Worm (Caenorhabditis elegans) whole organism, L3 larva: Measurements from ENCODE around the gene T22C8.3.
A peak's percentile ranks its signal among the peaks of the same experiment; 100 is the strongest.

Experiments
- R02D3.7 ChIP-seq: fragments of 150-350 bp; optimal IDR thresholded peaks from 2 replicates; lab custom pipeline; 2014; ENCODE audit warnings: missing biosample characterization, missing genetic modification characterization
- ZK546.5 ChIP-seq: sonication (generic microtip); optimal IDR thresholded peaks from 2 replicates; lab custom pipeline; 2017; ENCODE audit warnings: missing biosample characterization, missing genetic modification characterization
- aly-2 ChIP-seq: fragments of 150-350 bp; optimal IDR thresholded peaks from 2 replicates; lab custom pipeline; 2014; ENCODE audit warnings: missing biosample characterization, missing genetic modification characterization
- ama-1 ChIP-seq: fragments of 150-350 bp; optimal IDR thresholded peaks from 2 replicates; lab custom pipeline; 2018
- ceh-16 ChIP-seq: sonication (generic microtip); optimal IDR thresholded peaks from 2 replicates; lab custom pipeline; 2017; ENCODE audit warnings: missing biosample characterization, missing genetic modification characterization
- ceh-28 ChIP-seq: fragments of 150-350 bp; optimal IDR thresholded peaks from 2 replicates; lab custom pipeline; 2014; ENCODE audit warnings: missing biosample characterization, missing genetic modification reagents, missing genetic modification characterization
- ceh-82 ChIP-seq: fragments of 150-350 bp; optimal IDR thresholded peaks from 2 replicates; lab custom pipeline; 2014; ENCODE audit warnings: missing biosample characterization, missing genetic modification characterization
- daf-12 ChIP-seq: fragments of 150-350 bp; optimal IDR thresholded peaks from 2 replicates; lab custom pipeline; 2014; ENCODE audit warnings: missing biosample characterization, missing genetic modification reagents, missing genetic modification characterization
- egl-27 ChIP-seq: sonication (generic microtip); optimal IDR thresholded peaks from 4 replicates; lab custom pipeline; 2017; ENCODE audit warnings: missing biosample characterization, missing genetic modification reagents, missing genetic modification characterization
- egl-5 ChIP-seq: fragments of 150-350 bp; optimal IDR thresholded peaks from 2 replicates; lab custom pipeline; 2017; ENCODE audit warnings: missing biosample characterization, missing genetic modification reagents, missing genetic modification characterization, inconsistent platforms
- elt-1 ChIP-seq: fragments of 150-350 bp; optimal IDR thresholded peaks from 2 replicates; lab custom pipeline; 2014; ENCODE audit warnings: missing biosample characterization, missing genetic modification characterization
- elt-2 ChIP-seq: sonication (generic microtip); optimal IDR thresholded peaks from 2 replicates; lab custom pipeline; 2016; ENCODE audit warnings: missing genetic modification reagents, mild to moderate bottlenecking, missing genetic modification characterization, missing compliant biosample characterization
- elt-3 ChIP-seq, 3 experiments: fragments of 150-350 bp in 1 of 3; sonication (generic microtip) in 2 of 3; optimal IDR thresholded peaks; 2 replicates in 2 of 3; 4 replicates in 1 of 3; lab custom pipeline; 2014 to 2017; ENCODE audit warnings: missing biosample characterization in 3 of 3, missing genetic modification characterization in 3 of 3
- eor-1 ChIP-seq, 2 experiments: fragments of 150-350 bp; optimal IDR thresholded peaks; 2 replicates each; lab custom pipeline; 2014 to 2018; ENCODE audit warnings: missing biosample characterization in 2 of 2, missing genetic modification characterization in 2 of 2
- fkh-10 ChIP-seq: sonication (generic microtip); optimal IDR thresholded peaks from 2 replicates; lab custom pipeline; 2017; ENCODE audit warnings: missing biosample characterization, missing genetic modification reagents, missing genetic modification characterization
- fkh-2 ChIP-seq: fragments of 150-350 bp; optimal IDR thresholded peaks from 2 replicates; lab custom pipeline; 2014; ENCODE audit warnings: missing biosample characterization, missing genetic modification reagents, missing genetic modification characterization
- fos-1 ChIP-seq: fragments of 150-350 bp; optimal IDR thresholded peaks from 2 replicates; lab custom pipeline; 2014; ENCODE audit warnings: missing biosample characterization, missing genetic modification characterization
- hmg-11 ChIP-seq: sonication (generic microtip); optimal IDR thresholded peaks from 2 replicates; lab custom pipeline; 2016; ENCODE audit warnings: missing genetic modification characterization, missing compliant biosample characterization
- jun-1 ChIP-seq: fragments of 150-350 bp; optimal IDR thresholded peaks from 2 replicates; lab custom pipeline; 2014; ENCODE audit warnings: missing biosample characterization, missing genetic modification reagents, missing genetic modification characterization
- lin-15B ChIP-seq: fragments of 150-350 bp; optimal IDR thresholded peaks from 2 replicates; lab custom pipeline; 2014; ENCODE audit warnings: missing biosample characterization, missing genetic modification characterization
- lin-39 ChIP-seq: fragments of 150-350 bp; optimal IDR thresholded peaks from 2 replicates; lab custom pipeline; 2018; ENCODE audit warnings: missing biosample characterization, missing genetic modification reagents, missing genetic modification characterization
- lsy-12 ChIP-seq: sonication (generic microtip); optimal IDR thresholded peaks from 2 replicates; lab custom pipeline; 2016; ENCODE audit warnings: mild to moderate bottlenecking, missing genetic modification characterization, missing compliant biosample characterization
- mdl-1 ChIP-seq: fragments of 150-350 bp; optimal IDR thresholded peaks from 2 replicates; lab custom pipeline; 2014; ENCODE audit warnings: missing biosample characterization, missing genetic modification characterization
- mml-1 ChIP-seq: fragments of 150-350 bp; sonication (generic microtip); optimal IDR thresholded peaks from 3 replicates; lab custom pipeline; 2014; ENCODE audit warnings: missing biosample characterization, missing genetic modification characterization
- nfya-1 ChIP-seq: sonication (generic microtip); optimal IDR thresholded peaks from 2 replicates; lab custom pipeline; 2017; ENCODE audit warnings: missing genetic modification characterization, mild to moderate bottlenecking, missing compliant biosample characterization, antibody characterized with exemption, moderate library complexity; ENCODE audit not compliant: insufficient read depth
- nhr-11 ChIP-seq: fragments of 150-350 bp; optimal IDR thresholded peaks from 2 replicates; lab custom pipeline; 2014; ENCODE audit warnings: missing biosample characterization, missing genetic modification characterization
- nhr-12 ChIP-seq: fragments of 150-350 bp; optimal IDR thresholded peaks from 2 replicates; lab custom pipeline; 2014; ENCODE audit warnings: missing biosample characterization, missing genetic modification characterization
- nhr-23 ChIP-seq: fragments of 150-350 bp; optimal IDR thresholded peaks from 2 replicates; lab custom pipeline; 2014; ENCODE audit warnings: missing biosample characterization, missing genetic modification reagents, missing genetic modification characterization
- nhr-237 ChIP-seq: fragments of 150-350 bp; optimal IDR thresholded peaks from 2 replicates; lab custom pipeline; 2014; ENCODE audit warnings: missing biosample characterization, missing genetic modification characterization
- nhr-25 ChIP-seq: sonication (generic microtip); optimal IDR thresholded peaks from 2 replicates; lab custom pipeline; 2017; ENCODE audit warnings: missing biosample characterization, missing genetic modification characterization
- nhr-28 ChIP-seq: fragments of 150-350 bp; optimal IDR thresholded peaks from 2 replicates; lab custom pipeline; 2014; ENCODE audit warnings: missing biosample characterization, missing genetic modification characterization
- nhr-43 ChIP-seq: sonication (generic microtip); optimal IDR thresholded peaks from 2 replicates; lab custom pipeline; 2016; ENCODE audit warnings: mild to moderate bottlenecking, missing genetic modification characterization, missing compliant biosample characterization; ENCODE audit not compliant: poor library complexity, severe bottlenecking
- nhr-67 ChIP-seq: fragments of 150-350 bp; optimal IDR thresholded peaks from 2 replicates; lab custom pipeline; 2014; ENCODE audit warnings: missing biosample characterization, missing genetic modification characterization
- nhr-76 ChIP-seq: fragments of 150-350 bp; sonication (generic microtip); optimal IDR thresholded peaks from 5 replicates; lab custom pipeline; 2014; ENCODE audit warnings: missing biosample characterization, missing genetic modification characterization
- nhr-77 ChIP-seq: fragments of 150-350 bp; optimal IDR thresholded peaks from 2 replicates; lab custom pipeline; 2014; ENCODE audit warnings: missing biosample characterization, missing genetic modification characterization
- pha-4 ChIP-seq: fragments of 150-350 bp; optimal IDR thresholded peaks from 2 replicates; lab custom pipeline; 2014; ENCODE audit warnings: missing biosample characterization, missing genetic modification reagents, missing genetic modification characterization
- pqm-1 ChIP-seq: fragments of 150-350 bp; optimal IDR thresholded peaks from 2 replicates; lab custom pipeline; 2017; ENCODE audit warnings: missing biosample characterization, missing genetic modification characterization, inconsistent platforms
- sea-2 ChIP-seq: fragments of 150-350 bp; sonication (generic microtip); optimal IDR thresholded peaks from 4 replicates; lab custom pipeline; 2014; ENCODE audit warnings: missing biosample characterization, missing genetic modification reagents, missing genetic modification characterization
- skn-1 ChIP-seq: fragments of 150-350 bp; optimal IDR thresholded peaks from 2 replicates; lab custom pipeline; 2014; ENCODE audit warnings: missing biosample characterization, missing genetic modification characterization
- snpc-4 ChIP-seq: fragments of 150-350 bp; optimal IDR thresholded peaks from 2 replicates; lab custom pipeline; 2014; ENCODE audit warnings: missing biosample characterization, missing genetic modification characterization
- tbx-2 ChIP-seq: sonication (generic microtip); optimal IDR thresholded peaks from 2 replicates; lab custom pipeline; 2016; ENCODE audit warnings: mild to moderate bottlenecking, missing genetic modification characterization, missing compliant biosample characterization
- unc-39 ChIP-seq: sonication (generic microtip); optimal IDR thresholded peaks from 4 replicates; lab custom pipeline; 2017; ENCODE audit warnings: missing biosample characterization, missing genetic modification characterization
- unc-62 ChIP-seq: fragments of 150-350 bp; sonication (generic microtip); optimal IDR thresholded peaks from 4 replicates; lab custom pipeline; 2014; ENCODE audit warnings: missing biosample characterization, missing genetic modification reagents, missing genetic modification characterization
- zag-1 ChIP-seq: fragments of 150-350 bp; optimal IDR thresholded peaks from 2 replicates; lab custom pipeline; 2014; ENCODE audit warnings: missing biosample characterization, missing genetic modification characterization
- ztf-11 ChIP-seq: fragments of 150-350 bp; optimal IDR thresholded peaks from 2 replicates; lab custom pipeline; 2014; ENCODE audit warnings: missing biosample characterization, missing genetic modification characterization
- ztf-4 ChIP-seq: fragments of 150-350 bp; optimal IDR thresholded peaks from 2 replicates; lab custom pipeline; 2014; ENCODE audit warnings: missing biosample characterization, missing genetic modification characterization

The T22C8.3 gene

DNA sequence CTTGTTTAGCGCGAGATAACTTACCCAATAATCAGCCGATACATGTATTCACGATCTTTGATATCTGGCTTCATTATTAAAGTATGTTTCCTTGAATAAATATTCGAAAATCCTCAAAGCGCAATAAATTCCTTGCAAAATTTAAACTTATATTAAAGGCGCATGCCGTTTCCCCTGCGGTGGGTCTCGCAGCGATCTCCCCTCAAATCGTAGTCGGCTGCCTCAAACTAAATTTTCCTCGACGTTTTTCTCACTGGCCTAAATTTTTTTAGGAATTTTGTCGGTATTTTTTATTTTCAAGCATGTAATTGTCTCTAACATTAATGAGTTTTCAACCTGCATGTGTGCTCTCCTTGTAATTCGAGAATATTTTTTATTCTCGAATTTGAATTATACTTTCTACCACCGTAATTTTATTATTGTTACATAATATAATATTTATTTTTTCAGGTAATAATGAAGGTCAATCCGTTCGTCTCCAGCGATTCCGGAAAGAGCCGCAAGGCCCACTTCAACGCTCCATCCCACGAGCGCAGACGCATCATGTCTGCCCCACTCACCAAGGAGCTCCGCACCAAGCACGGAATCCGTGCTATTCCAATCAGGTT is 19.3 kb downstream of the T22C8.3 start, which contains the start of the genes cpf-1 and rpl-26:
Gene cpf-1 (minus strand): TSS at position 104 of the 608 bp plus-strand sequence.
Gene rpl-26 (plus strand): TSS at position 449 of the 608 bp plus-strand sequence.
- no peak for TF ChIP-seq nhr-237 (tag; lab: Kevin White, UChicago)
- no peak for TF ChIP-seq elt-1 (tag; lab: Kevin White, UChicago)
- no peak for TF ChIP-seq fkh-2 (tag; lab: Kevin White, UChicago)
- no peak for TF ChIP-seq eor-1 (tag; optimal IDR thresholded peaks at IDR 0.05; lab: Kevin White, UChicago)
- TF ChIP-seq ama-1 (lab: Kevin White, UChicago): no peak
- no peak for TF ChIP-seq mdl-1 (tag; lab: Kevin White, UChicago)
- TF ChIP-seq ZK546.5 (tag; lab: Kevin White, UChicago): no peak
- TF ChIP-seq nhr-12 (tag; lab: Kevin White, UChicago): no peak
- TF ChIP-seq nhr-77 (tag; lab: Kevin White, UChicago): no peak
- TF ChIP-seq lin-39 (tag; lab: Kevin White, UChicago): peak; percentile 74
- TF ChIP-seq nhr-23: peak; percentile 69
- TF ChIP-seq pha-4: no peak
- no peak for TF ChIP-seq hmg-11
- no peak for TF ChIP-seq unc-62
- TF ChIP-seq snpc-4 (tag; lab: Kevin White, UChicago): peak; percentile 90
- peak; percentile 42 for TF ChIP-seq jun-1 (tag; lab: Kevin White, UChicago)
- no peak for TF ChIP-seq tbx-2
- TF ChIP-seq nhr-28 (tag; lab: Kevin White, UChicago): no peak
- TF ChIP-seq zag-1 (tag; lab: Kevin White, UChicago): no peak
- peak; percentile 81 for TF ChIP-seq nfya-1 (tag; lab: Kevin White, UChicago)
- no peak for TF ChIP-seq sea-2 (GFP tag; lab: Kevin White, UChicago)
- peak; percentile 35 for TF ChIP-seq elt-2
- no peak for TF ChIP-seq nhr-76
- no peak for TF ChIP-seq ztf-4 (tag; lab: Kevin White, UChicago)
- TF ChIP-seq nhr-25: peak; percentile 28
- no peak for TF ChIP-seq nhr-67 (tag; lab: Kevin White, UChicago)
- peak; percentile 62 for TF ChIP-seq egl-5 (tag; lab: Kevin White, UChicago)
- TF ChIP-seq aly-2 (tag; lab: Kevin White, UChicago): no peak
- no peak for TF ChIP-seq ceh-82 (tag; lab: Kevin White, UChicago)
- TF ChIP-seq R02D3.7 (tag; lab: Kevin White, UChicago): no peak
- no peak for TF ChIP-seq ceh-28 (tag; lab: Kevin White, UChicago)
- TF ChIP-seq pqm-1 (tag; lab: Kevin White, UChicago): no peak
- peak; percentile 76 for TF ChIP-seq lin-15B (tag; lab: Kevin White, UChicago)
- TF ChIP-seq skn-1 (tag; lab: Kevin White, UChicago): no peak
- no peak for TF ChIP-seq nhr-43
- TF ChIP-seq egl-27 (tag; lab: Kevin White, UChicago): no peak
- no peak for TF ChIP-seq fkh-10 (GFP tag; lab: Kevin White, UChicago)
- TF ChIP-seq mml-1: no peak
- TF ChIP-seq unc-39: no peak
- no peak for TF ChIP-seq elt-3 (tag; optimal IDR thresholded peaks at IDR 0.05; lab: Kevin White, UChicago)
- TF ChIP-seq nhr-11 (tag; lab: Kevin White, UChicago): no peak
- no peak for TF ChIP-seq fos-1 (tag; lab: Kevin White, UChicago)
- TF ChIP-seq lsy-12: no peak
- TF ChIP-seq daf-12 (tag; lab: Kevin White, UChicago): no peak
- TF ChIP-seq ztf-11 (tag; lab: Kevin White, UChicago): no peak

DNA sequence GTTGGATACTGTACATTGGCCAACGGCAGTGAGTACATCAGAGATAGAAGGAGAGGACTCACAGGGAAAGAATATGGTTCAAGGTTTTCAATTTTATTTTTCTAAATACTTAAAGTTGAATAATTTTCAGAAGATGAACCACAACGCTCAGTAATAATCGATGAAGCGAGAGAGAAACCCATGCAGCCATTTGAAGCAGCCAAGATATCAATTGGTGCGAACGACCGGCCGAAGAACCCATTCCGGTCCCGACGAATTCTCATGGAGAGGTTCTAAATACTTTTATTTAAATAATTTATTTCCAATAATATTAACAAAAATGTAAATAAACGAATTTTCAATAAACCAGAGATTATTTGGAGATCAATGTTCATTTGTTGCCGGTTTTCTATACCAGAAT is 21.6 kb downstream of the T22C8.3 start, which contains the start of gene pigg-1:
Gene pigg-1 (minus strand): TSS at position 101 of the 400 bp plus-strand sequence.
- TF ChIP-seq lin-15B (tag; lab: Kevin White, UChicago) (no peak), skn-1 (tag; lab: Kevin White, UChicago) (no peak), hmg-11 (no peak), elt-3 (tag; optimal IDR thresholded peaks at IDR 0.05; lab: Kevin White, UChicago) (no peak), tbx-2 (no peak), unc-39 (no peak), ama-1 (lab: Kevin White, UChicago) (no peak), ceh-16 (tag; lab: Kevin White, UChicago) (no peak)
